Worm (Caenorhabditis elegans): ENCODE measurements around the gene Y57G7A.3.

Gene Y57G7A.3

DNA sequence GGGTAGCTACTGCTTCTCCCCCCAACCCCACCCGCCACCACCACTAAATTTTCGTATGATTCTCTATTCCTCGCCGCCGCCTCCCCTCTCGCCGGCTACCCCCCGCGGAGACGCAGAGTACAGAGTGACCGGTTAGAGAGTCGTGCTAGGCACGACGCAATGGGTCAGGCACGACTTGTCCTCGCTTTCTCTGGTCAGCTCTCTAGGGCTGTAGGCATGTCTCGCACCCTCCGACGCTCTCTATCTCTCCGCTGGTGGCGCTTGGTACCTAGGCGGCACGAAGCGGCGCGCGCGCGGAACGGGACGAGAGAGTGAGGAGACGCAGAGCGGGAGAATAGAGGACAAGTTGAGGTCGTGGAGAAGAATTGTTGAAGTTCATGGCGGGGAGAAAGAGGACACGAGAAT lies 38.7 kb upstream of the Y57G7A.3 start (continued):
- peak; percentile 25 for TF ChIP-seq lir-3 (tag; optimal IDR thresholded peaks at IDR 0.05)
- no peak for TF ChIP-seq ceh-32 (tag; optimal IDR thresholded peaks at IDR 0.05; ENCODE audit: poor library complexity)
- TF ChIP-seq lin-39 (tag; optimal IDR thresholded peaks at IDR 0.05), result no peak
- TF ChIP-seq mdl-1 (tag; optimal IDR thresholded peaks at IDR 0.05), result peak; percentile 94 to 95
- peak; percentile 99 for TF ChIP-seq mxl-3 (GFP tag; optimal IDR thresholded peaks at IDR 0.05)
- TF ChIP-seq dmd-8 (GFP tag; IDR thresholded peaks at IDR 0.05), result 0 out of 2 replicates have a peak, but pooled peaks have one; percentile 30
- no peak for TF ChIP-seq daf-12 (tag; optimal IDR thresholded peaks at IDR 0.05)
- TF ChIP-seq spr-3 (GFP tag; optimal IDR thresholded peaks at IDR 0.05), result peak; percentile 61
- peak; percentile 51 for TF ChIP-seq lin-13 (GFP tag; optimal IDR thresholded peaks at IDR 0.05)
- TF ChIP-seq gei-8 (GFP tag; optimal IDR thresholded peaks at IDR 0.05), result peak; percentile 53
- TF ChIP-seq zip-11 (GFP tag; IDR thresholded peaks at IDR 0.05), result no peak
- peak; percentile 76 for TF ChIP-seq nhr-25 (tag; optimal IDR thresholded peaks at IDR 0.05; ENCODE audit: borderline replicate concordance, insufficient read depth)
- peak; percentile 69 to 75 for TF ChIP-seq lsy-2 (tag; optimal IDR thresholded peaks at IDR 0.05)
- no peak for TF ChIP-seq daf-8 (GFP tag; IDR thresholded peaks at IDR 0.05)
- TF ChIP-seq daf-19 (GFP tag; conservative IDR thresholded peaks at IDR 0.05), result no peak
- no peak for TF ChIP-seq mdt-29 (GFP tag; IDR thresholded peaks at IDR 0.05)
- TF ChIP-seq spr-1 (tag; optimal IDR thresholded peaks at IDR 0.05), result peak; percentile 85
- no peak for TF ChIP-seq unc-39 (tag; optimal IDR thresholded peaks at IDR 0.05)
- TF ChIP-seq pha-4 (GFP tag; IDR thresholded peaks at IDR 0.05), result peak; percentile 77; the same call in 1 of the 2 replicates
- no peak for TF ChIP-seq pha-4 (tag; optimal IDR thresholded peaks at IDR 0.05)
- TF ChIP-seq php-3 (GFP tag; IDR thresholded peaks at IDR 0.05), result no peak
- peak; percentile 62 for TF ChIP-seq fkh-10 (GFP tag; optimal IDR thresholded peaks at IDR 0.05)
- TF ChIP-seq nhr-77 (tag; optimal IDR thresholded peaks at IDR 0.05), result peak; percentile 53
- no peak for TF ChIP-seq ZK337.2 (GFP tag; IDR thresholded peaks at IDR 0.05)
- TF ChIP-seq T20F7.1 (GFP tag; optimal IDR thresholded peaks at IDR 0.05), result no peak
- peak; percentile 63 for TF ChIP-seq arid-1 (GFP tag; conservative IDR thresholded peaks at IDR 0.05)
- TF ChIP-seq sdz-12 (GFP tag; optimal IDR thresholded peaks at IDR 0.05), result no peak
- TF ChIP-seq ces-1 (GFP tag; optimal IDR thresholded peaks at IDR 0.05), result no peak
- TF ChIP-seq R02D3.7 (tag; optimal IDR thresholded peaks at IDR 0.05), result no peak
- TF ChIP-seq fos-1 (tag; optimal IDR thresholded peaks at IDR 0.05), result no peak
- TF ChIP-seq zag-1 (tag; optimal IDR thresholded peaks at IDR 0.05), result no peak
- TF ChIP-seq ceh-82 (tag; optimal IDR thresholded peaks at IDR 0.05), result no peak
- peak; percentile 61; the same call in 1 of the 2 replicates for TF ChIP-seq snpc-1.2 (GFP tag; IDR thresholded peaks at IDR 0.05)
- TF ChIP-seq dmd-9 (GFP tag; IDR thresholded peaks at IDR 0.05), result no peak
- peak; percentile 61 for TF ChIP-seq lin-38 (GFP tag; IDR thresholded peaks at IDR 0.05)
- TF ChIP-seq ZK546.5 (tag; optimal IDR thresholded peaks at IDR 0.05), result no peak
- no peak for TF ChIP-seq nhr-10 (tag; optimal IDR thresholded peaks at IDR 0.05)
- peak; percentile 92 for TF ChIP-seq hlh-30 (tag; optimal IDR thresholded peaks at IDR 0.05; ENCODE audit: insufficient read depth)
- TF ChIP-seq zfp-3 (GFP tag; conservative IDR thresholded peaks at IDR 0.05), result no peak
- TF ChIP-seq madf-5 (GFP tag; IDR thresholded peaks at IDR 0.05), result peak; percentile 24 to 87; a peak in 2 of 4 replicates
- peak; percentile 51 for TF ChIP-seq dpl-1 (GFP tag; optimal IDR thresholded peaks at IDR 0.05)
- no peak for TF ChIP-seq F44E2.7 (GFP tag; IDR thresholded peaks at IDR 0.05)
- peak; percentile 70 for TF ChIP-seq nhr-28 (tag; optimal IDR thresholded peaks at IDR 0.05)
- peak; percentile 88 for TF ChIP-seq saeg-2 (GFP tag; IDR thresholded peaks at IDR 0.05)
- TF ChIP-seq lin-1 (GFP tag; IDR thresholded peaks at IDR 0.05), result peak; percentile 77
- TF ChIP-seq aha-1 (tag), result peak; percentile 99
- peak; percentile 61 for TF ChIP-seq F10B5.3 (tag; optimal IDR thresholded peaks at IDR 0.05)
- TF ChIP-seq F26F4.8 (GFP tag; conservative IDR thresholded peaks at IDR 0.05), result no peak
- TF ChIP-seq Y105C5A.15 (GFP tag; IDR thresholded peaks at IDR 0.05), result no peak
- no peak for TF ChIP-seq zip-2 (tag; optimal IDR thresholded peaks at IDR 0.05)
- TF ChIP-seq dve-1 (tag; optimal IDR thresholded peaks at IDR 0.05; ENCODE audit: insufficient read depth), result peak; percentile 89
- TF ChIP-seq ceh-44 (GFP tag; IDR thresholded peaks at IDR 0.05), result 0 out of 2 replicates have a peak, but pooled peaks have one; percentile 32

Data from whole organism, L4 larva.